Fruit fly (Drosophila melanogaster) whole organism, embryonic: ENCODE results near the gene aos.

Experiments used
- Blimp-1 ChIP-seq: fragments of 200-800 bp; sonication (Bioruptor generic); optimal IDR thresholded peaks from 3 replicates; lab custom pipeline; 2018; ENCODE audit warnings: missing biosample characterization, missing genetic modification characterization, mild to moderate bottlenecking, moderate library complexity, missing genetic modification reagents
- CG10147 ChIP-seq: fragments of 200-800 bp; sonication (Bioruptor generic); optimal IDR thresholded peaks from 2 replicates; lab custom pipeline; 2019; ENCODE audit warnings: missing biosample characterization, mild to moderate bottlenecking, missing genetic modification characterization, moderate library complexity
- CG10462 ChIP-seq: fragments of 200-800 bp; sonication (Bioruptor generic); optimal IDR thresholded peaks from 2 replicates; lab custom pipeline; 2016; ENCODE audit warnings: missing biosample characterization, missing genetic modification characterization
- CG11560 ChIP-seq: fragments of 200-800 bp; sonication (Bioruptor generic); IDR thresholded peaks from 3 replicates; pipeline ENCODE4 v1.3.6; 2022; ENCODE audit warnings: missing biosample characterization, missing genetic modification characterization
- CG1233 ChIP-seq: fragments of 200-800 bp; sonication (Bioruptor generic); optimal IDR thresholded peaks from 4 replicates; lab custom pipeline; 2018; ENCODE audit warnings: missing biosample characterization, mild to moderate bottlenecking, missing genetic modification characterization
- CG14965 ChIP-seq: fragments of 200-800 bp; sonication (Bioruptor generic); optimal IDR thresholded peaks from 2 replicates; lab custom pipeline; 2016; ENCODE audit warnings: missing biosample characterization, missing genetic modification characterization, borderline replicate concordance
- CG15696 ChIP-seq: fragments of 200-800 bp; sonication (Bioruptor generic); optimal IDR thresholded peaks from 2 replicates; lab custom pipeline; 2019; ENCODE audit warnings: missing biosample characterization, mild to moderate bottlenecking, missing genetic modification characterization, moderate library complexity
- CG17802 ChIP-seq: fragments of 200-800 bp; sonication (Bioruptor generic); optimal IDR thresholded peaks from 2 replicates; lab custom pipeline; 2018; ENCODE audit warnings: missing biosample characterization, mild to moderate bottlenecking, missing genetic modification characterization, moderate library complexity
- CG18262 ChIP-seq: fragments of 200-800 bp; optimal IDR thresholded peaks from 3 replicates; lab custom pipeline; 2019; ENCODE audit warnings: missing biosample characterization, mild to moderate bottlenecking, missing genetic modification characterization, moderate library complexity
- CG2678 ChIP-seq: fragments of 200-800 bp; sonication (Bioruptor generic); optimal IDR thresholded peaks from 3 replicates; lab custom pipeline; 2019; ENCODE audit warnings: missing biosample characterization, mild to moderate bottlenecking, missing genetic modification characterization, moderate library complexity
- CG3065 ChIP-seq: fragments of 200-800 bp; sonication (Bioruptor generic); optimal IDR thresholded peaks from 2 replicates; lab custom pipeline; 2016; ENCODE audit warnings: missing biosample characterization, missing genetic modification characterization
- CG3163 ChIP-seq: fragments of 200-800 bp; sonication (Bioruptor generic); optimal IDR thresholded peaks from 3 replicates; lab custom pipeline; 2016; ENCODE audit warnings: missing biosample characterization, missing genetic modification characterization
- CG7839 ChIP-seq: fragments of 200-800 bp; sonication (Bioruptor generic); optimal IDR thresholded peaks from 3 replicates; lab custom pipeline; 2018; ENCODE audit warnings: missing biosample characterization, mild to moderate bottlenecking, missing genetic modification characterization, moderate library complexity
- CG8290 ChIP-seq, 3 experiments: fragments of 200-800 bp; sonication (Bioruptor generic); optimal IDR thresholded peaks; 2 replicates each; lab custom pipeline; 2016 to 2019; ENCODE audit warnings: missing biosample characterization in 3 of 3, missing genetic modification characterization in 3 of 3, mild to moderate bottlenecking in 2 of 3, moderate library complexity in 1 of 3
- CG8944 ChIP-seq: fragments of 200-800 bp; sonication (Bioruptor generic); optimal IDR thresholded peaks from 3 replicates; lab custom pipeline; 2016; ENCODE audit warnings: missing biosample characterization, missing genetic modification characterization
- Camta ChIP-seq: fragments of 200-800 bp; sonication (Bioruptor generic); optimal IDR thresholded peaks from 2 replicates; lab custom pipeline; 2016; ENCODE audit warnings: missing biosample characterization, missing genetic modification characterization
- CoRest ChIP-seq: fragments of 200-800 bp; sonication (Bioruptor generic); optimal IDR thresholded peaks from 3 replicates; lab custom pipeline; 2018; ENCODE audit warnings: missing biosample characterization, mild to moderate bottlenecking, missing genetic modification characterization, moderate library complexity
- CrebB ChIP-seq: fragments of 200-800 bp; sonication (Bioruptor generic); optimal IDR thresholded peaks from 3 replicates; lab custom pipeline; 2018; ENCODE audit warnings: missing biosample characterization, mild to moderate bottlenecking, missing genetic modification characterization
- Dad ChIP-seq: fragments of 200-800 bp; sonication (Bioruptor generic); optimal IDR thresholded peaks from 3 replicates; lab custom pipeline; 2016; ENCODE audit warnings: missing biosample characterization, missing genetic modification characterization
- Dfd ChIP-seq, 2 experiments: fragments of >200 bp; optimal IDR thresholded peaks; 2 replicates each; lab custom pipeline; 2017; ENCODE audit warnings: missing biosample characterization in 2 of 2, missing genetic modification characterization in 2 of 2
- Dll ChIP-seq: fragments of 200-800 bp; sonication (Bioruptor generic); IDR thresholded peaks from 4 replicates; pipeline ENCODE4 v1.3.6; 2022; ENCODE audit warnings: missing biosample characterization, missing genetic modification characterization; ENCODE audit not compliant: partially characterized antibody
- Eip74EF ChIP-seq, 2 experiments: fragments of 200-800 bp in 1 of 2; fragments of >200 bp in 1 of 2; sonication (Bioruptor generic) in 1 of 2; optimal IDR thresholded peaks; 2 replicates each; lab custom pipeline; 2017 to 2019; ENCODE audit warnings: missing biosample characterization in 2 of 2, missing genetic modification characterization in 2 of 2, mild to moderate bottlenecking in 1 of 2, moderate library complexity in 1 of 2
- Gug ChIP-seq: fragments of 200-800 bp; sonication (Bioruptor generic); IDR thresholded peaks from 4 replicates; pipeline ENCODE4 v1.3.6; 2022; ENCODE audit warnings: missing biosample characterization, missing genetic modification characterization
- Hr3 ChIP-seq: fragments of 200-800 bp; sonication (Bioruptor generic); optimal IDR thresholded peaks from 3 replicates; lab custom pipeline; 2016; ENCODE audit warnings: missing biosample characterization, missing genetic modification characterization
- Max ChIP-seq: fragments of 200-800 bp; sonication (Bioruptor generic); optimal IDR thresholded peaks from 2 replicates; lab custom pipeline; 2016; ENCODE audit warnings: missing biosample characterization, mild to moderate bottlenecking, missing genetic modification characterization
- Ssrp ChIP-seq: fragments of 200-800 bp; sonication (Bioruptor generic); optimal IDR thresholded peaks from 2 replicates; lab custom pipeline; 2018; ENCODE audit warnings: missing biosample characterization, mild to moderate bottlenecking, missing genetic modification characterization, moderate library complexity
- Stat92E ChIP-seq, 3 experiments: fragments of >200 bp in 2 of 3; fragments of 200-800 bp in 1 of 3; sonication (Bioruptor generic) in 1 of 3; optimal IDR thresholded peaks; 2 replicates each; lab custom pipeline; 2017 to 2019; ENCODE audit warnings: missing biosample characterization in 3 of 3, missing genetic modification characterization in 3 of 3, mild to moderate bottlenecking in 1 of 3, moderate library complexity in 1 of 3
- TFAM ChIP-seq: fragments of 200-800 bp; sonication (Bioruptor generic); optimal IDR thresholded peaks from 2 replicates; lab custom pipeline; 2017; ENCODE audit warnings: missing biosample characterization, missing genetic modification characterization, inconsistent platforms
- Trl ChIP-seq, 3 experiments: fragments of >200 bp in 2 of 3; fragments of 200-800 bp in 1 of 3; sonication (Bioruptor generic) in 1 of 3; optimal IDR thresholded peaks; 2 replicates in 1 of 3; 3 replicates in 2 of 3; lab custom pipeline; 2016 to 2017; ENCODE audit warnings: missing biosample characterization in 1 of 3, missing genetic modification characterization in 1 of 3
- Xbp1 ChIP-seq: fragments of 200-800 bp; sonication (Bioruptor generic); optimal IDR thresholded peaks from 3 replicates; lab custom pipeline; 2016; ENCODE audit warnings: missing biosample characterization, mild to moderate bottlenecking, missing genetic modification characterization
- al ChIP-seq: fragments of 200-800 bp; sonication (Bioruptor generic); IDR thresholded peaks from 2 replicates; pipeline ENCODE4 v1.3.6; 2022; ENCODE audit warnings: missing biosample characterization, missing genetic modification characterization
- ato ChIP-seq: fragments of 200-800 bp; sonication (Bioruptor generic); IDR thresholded peaks from 2 replicates; pipeline ENCODE4 v1.3.6; 2022; ENCODE audit warnings: missing biosample characterization, missing genetic modification characterization; ENCODE audit not compliant: partially characterized antibody
- ewg ChIP-seq: fragments of 200-800 bp; sonication (Bioruptor generic); optimal IDR thresholded peaks from 3 replicates; lab custom pipeline; 2017; ENCODE audit warnings: mild to moderate bottlenecking, missing biosample characterization, missing genetic modification reagents, missing genetic modification characterization
- hbn ChIP-seq: fragments of 200-800 bp; sonication (Bioruptor generic); IDR thresholded peaks from 2 replicates; pipeline ENCODE4 v1.3.6; 2022; ENCODE audit warnings: missing biosample characterization, missing genetic modification characterization; ENCODE audit not compliant: partially characterized antibody
- hkb ChIP-seq, 2 experiments: fragments of 200-800 bp in 1 of 2; fragments of >200 bp in 1 of 2; sonication (Bioruptor generic) in 1 of 2; IDR thresholded peaks in 1 of 2; optimal IDR thresholded peaks in 1 of 2; 2 replicates each; pipeline versions ENCODE4 v1.3.6 to Lab custom; 2017 to 2022; ENCODE audit warnings: missing biosample characterization in 1 of 2, missing genetic modification characterization in 1 of 2
- kni ChIP-seq: fragments of 200-800 bp; sonication (Bioruptor generic); optimal IDR thresholded peaks from 3 replicates; lab custom pipeline; 2017; ENCODE audit warnings: mild to moderate bottlenecking, missing biosample characterization, missing genetic modification reagents, missing genetic modification characterization
- maf-S ChIP-seq: fragments of 200-800 bp; sonication (Bioruptor generic); optimal IDR thresholded peaks from 2 replicates; lab custom pipeline; 2016; ENCODE audit warnings: missing biosample characterization, missing genetic modification characterization
- mld ChIP-seq: fragments of 200-800 bp; sonication (Bioruptor generic); IDR thresholded peaks from 3 replicates; pipeline ENCODE4 v1.3.6; 2022; ENCODE audit warnings: missing biosample characterization, missing genetic modification characterization; ENCODE audit not compliant: partially characterized antibody
- p53 ChIP-seq: fragments of 200-800 bp; sonication (Bioruptor generic); optimal IDR thresholded peaks from 2 replicates; lab custom pipeline; 2016; ENCODE audit warnings: missing biosample characterization, missing genetic modification characterization
- seq ChIP-seq: fragments of 200-800 bp; sonication (Bioruptor generic); IDR thresholded peaks from 2 replicates; pipeline ENCODE4 v1.3.6; 2022; ENCODE audit warnings: missing biosample characterization, missing genetic modification characterization
- sr ChIP-seq: fragments of 200-800 bp; sonication (Bioruptor generic); IDR thresholded peaks from 3 replicates; pipeline ENCODE4 v1.3.6; 2022; ENCODE audit warnings: missing biosample characterization, missing genetic modification characterization
- toy ChIP-seq: fragments of 200-800 bp; sonication (Bioruptor generic); IDR thresholded peaks from 2 replicates; pipeline ENCODE4 v1.3.6; 2022; ENCODE audit warnings: missing biosample characterization, missing genetic modification characterization
- ttk ChIP-seq: fragments of 200-800 bp; sonication (Bioruptor generic); IDR thresholded peaks from 2 replicates; pipeline ENCODE4 v2.1.2; 2022; ENCODE audit warnings: missing biosample characterization, missing genetic modification characterization
- wek ChIP-seq: fragments of 200-800 bp; sonication (Bioruptor generic); optimal IDR thresholded peaks from 3 replicates; lab custom pipeline; 2018; ENCODE audit warnings: missing biosample characterization, mild to moderate bottlenecking, missing genetic modification characterization, moderate library complexity
- zfh2 ChIP-seq: fragments of 200-800 bp; sonication (Bioruptor generic); optimal IDR thresholded peaks from 2 replicates; lab custom pipeline; 2016; ENCODE audit warnings: missing biosample characterization, missing genetic modification characterization

aos gene

dm6 chr3L:16483524-16484370, at the start of gene aos (continued):
- TF ChIP-seq Dll (GFP tag; lab: Robert Waterston, UW) (no peak), Hr3 (GFP tag; lab: Kevin White, UChicago) (peak; percentile 92), Eip74EF (GFP tag; optimal IDR thresholded peaks at IDR 0.05; lab: Kevin White, UChicago) (peak in 1 of 2 experiments; percentile 11), CG17802 (tag; lab: Kevin White, UChicago) (peak; percentile 30), ewg (peak; percentile 83), CG15696 (tag; lab: Kevin White, UChicago) (peak; percentile 95), Dad (GFP tag; lab: Kevin White, UChicago) (no peak), CG3163 (peak; percentile 9), CG8290 (GFP tag; optimal IDR thresholded peaks at IDR 0.05; lab: Kevin White, UChicago) (no peak), CG8290 (tag; optimal IDR thresholded peaks at IDR 0.05; lab: Kevin White, UChicago) (peak in 1 of 2 experiments; percentile 47), kni (GFP tag; lab: Kevin White, UChicago) (peak; percentile 41), CG1233 (peak; percentile 89), sr (GFP tag; lab: Robert Waterston, UW) (peak; percentile 7; the same call in 1 of the 3 replicates), wek (no peak), Max (peak; percentile 87), TFAM (GFP tag; lab: Kevin White, UChicago) (peak; percentile 14), Camta (GFP tag; lab: Kevin White, UChicago) (peak; percentile 5), Blimp-1 (GFP tag; lab: Kevin White, UChicago) (peak; percentile 89), CG11560 (peak; percentile 68; the same call in 1 of the 3 replicates), CG7839 (tag; lab: Kevin White, UChicago) (peak; percentile 86), al (peak; percentile 69), CrebB (tag; lab: Kevin White, UChicago) (no peak), hkb (optimal IDR thresholded peaks at IDR 0.05; lab: Kevin White, UChicago) (no peak), hkb (GFP tag; IDR thresholded peaks at IDR 0.05; lab: Robert Waterston, UW) (peak; percentile 86), Trl (optimal IDR thresholded peaks at IDR 0.05; lab: Kevin White, UChicago) (peak in 1 of 2 experiments; percentile 75), Trl (GFP tag; optimal IDR thresholded peaks at IDR 0.05; lab: Kevin White, UChicago) (peak; percentile 0), Xbp1 (peak; percentile 88), Gug (peak; percentile 67; the same call in 3 of the 4 replicates), mld (peak; percentile 36; the same call in 1 of the 3 replicates), hbn (no peak), CG8944 (GFP tag; lab: Kevin White, UChicago) (no peak), seq (peak; percentile 76), CG2678 (tag; lab: Kevin White, UChicago) (peak; percentile 95), ato (GFP tag; lab: Robert Waterston, UW) (0 out of 2 replicates have a peak, but pooled peaks have one; percentile 27), p53 (peak; percentile 28), CG18262 (tag; lab: Kevin White, UChicago) (peak; percentile 99), CG3065 (peak; percentile 81), Dfd (GFP tag; optimal IDR thresholded peaks at IDR 0.05; lab: Kevin White, UChicago) (no peak), CG10147 (GFP tag; lab: Kevin White, UChicago) (peak; percentile 81), CG14965 (GFP tag; lab: Kevin White, UChicago) (no peak), maf-S (GFP tag; lab: Kevin White, UChicago) (no peak), toy (no peak; the same call in 1 of the 2 replicates), CG10462 (GFP tag; lab: Kevin White, UChicago) (peak; percentile 81), Stat92E (GFP tag; optimal IDR thresholded peaks at IDR 0.05; lab: Kevin White, UChicago) (no peak), zfh2 (GFP tag; lab: Kevin White, UChicago) (peak; percentile 50), Ssrp (tag; lab: Kevin White, UChicago) (peak; percentile 95), ttk (peak; percentile 84), CoRest (tag; lab: Kevin White, UChicago) (peak; percentile 97)
